Worm (Caenorhabditis elegans) whole organism, L4 larva: ENCODE results near the gene C18E9.7.

Experiments used
- F49E8.2 ChIP-seq: sonication (generic microtip); optimal IDR thresholded peaks from 2 replicates; lab custom pipeline; 2016; ENCODE audit warnings: missing compliant biosample characterization, mild to moderate bottlenecking, missing genetic modification characterization, borderline replicate concordance
- egl-27 ChIP-seq: sonication (generic microtip); optimal IDR thresholded peaks from 3 replicates; lab custom pipeline; 2017; ENCODE audit warnings: missing biosample characterization, missing genetic modification reagents, missing genetic modification characterization
- egl-43 ChIP-seq: fragments of 200-800 bp; sonication (Bioruptor generic); IDR thresholded peaks from 2 replicates; pipeline ENCODE4 v1.3.6; 2022; ENCODE audit warnings: missing genetic modification reagents, missing genetic modification characterization, missing compliant biosample characterization
- hlh-30 ChIP-seq: sonication (generic microtip); optimal IDR thresholded peaks from 2 replicates; lab custom pipeline; 2017; ENCODE audit warnings: antibody characterized with exemption, mild to moderate bottlenecking, missing genetic modification characterization, missing compliant biosample characterization; ENCODE audit not compliant: insufficient read depth
- lir-3 ChIP-seq: sonication (generic microtip); optimal IDR thresholded peaks from 2 replicates; lab custom pipeline; 2016; ENCODE audit warnings: mild to moderate bottlenecking, missing genetic modification characterization, missing compliant biosample characterization
- nhr-10 ChIP-seq: fragments of 150-350 bp; optimal IDR thresholded peaks from 2 replicates; lab custom pipeline; 2014; ENCODE audit warnings: missing biosample characterization, missing genetic modification characterization
- nhr-11 ChIP-seq: fragments of 150-350 bp; optimal IDR thresholded peaks from 2 replicates; lab custom pipeline; 2014; ENCODE audit warnings: missing biosample characterization, missing genetic modification characterization
- nhr-6 ChIP-seq: fragments of 150-350 bp; optimal IDR thresholded peaks from 2 replicates; lab custom pipeline; 2014; ENCODE audit warnings: missing biosample characterization, missing genetic modification characterization
- unc-62 ChIP-seq, 3 experiments: fragments of 150-350 bp in 1 of 3; sonication (generic microtip); optimal IDR thresholded peaks in 2 of 3; peaks in 1 of 3; 1 replicate in 1 of 3; 2 replicates in 2 of 3; lab custom pipeline; 2014 to 2017; ENCODE audit warnings: missing biosample characterization in 3 of 3, missing genetic modification characterization in 3 of 3, missing genetic modification reagents in 3 of 3, missing genotype in 1 of 3
- ztf-11 ChIP-seq: fragments of 150-350 bp; optimal IDR thresholded peaks from 2 replicates; lab custom pipeline; 2014; ENCODE audit warnings: missing biosample characterization, missing genetic modification characterization

DNA sequence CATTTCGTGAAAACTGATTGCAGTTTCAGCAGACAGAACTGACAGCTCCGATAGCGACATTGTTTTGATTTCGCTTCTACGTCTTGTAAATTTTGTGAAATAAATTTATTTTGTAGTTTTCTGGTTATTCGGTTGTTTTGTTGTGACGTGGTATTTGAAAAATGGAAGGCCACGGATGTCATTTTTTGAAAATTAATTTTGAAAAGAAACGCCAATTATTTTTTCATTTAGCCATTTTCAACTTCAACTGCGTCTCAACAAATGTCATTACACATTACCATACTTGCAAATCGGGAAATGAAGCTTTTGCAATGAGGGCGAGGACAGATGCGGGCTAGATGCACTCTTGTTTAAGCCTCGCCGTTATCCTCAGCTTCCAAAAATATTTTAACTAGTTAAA lies 5.4 kb upstream of the C18E9.7 start, which contains the start of gene C18E9.8:
- no peak for TF ChIP-seq lir-3 (tag; lab: Kevin White, UChicago)
- TF ChIP-seq F49E8.2 (tag; lab: Kevin White, UChicago): no peak
- TF ChIP-seq egl-43 (GFP tag; lab: Robert Waterston, UW): no peak
- no peak for TF ChIP-seq nhr-10 (tag; lab: Kevin White, UChicago)
- TF ChIP-seq ztf-11 (tag; lab: Kevin White, UChicago): no peak
- TF ChIP-seq nhr-6 (tag; lab: Kevin White, UChicago): no peak
- no peak for TF ChIP-seq unc-62 (GFP tag; optimal IDR thresholded peaks at IDR 0.05 in 1 of 2; lab: Kevin White, UChicago)
- no peak for TF ChIP-seq unc-62 (tag; optimal IDR thresholded peaks at IDR 0.05; lab: Kevin White, UChicago)
- no peak for TF ChIP-seq nhr-11 (tag; lab: Kevin White, UChicago)
- no peak for TF ChIP-seq egl-27 (tag; lab: Kevin White, UChicago)
- TF ChIP-seq hlh-30 (tag; lab: Kevin White, UChicago): no peak
